Fruit fly (Drosophila melanogaster) whole organism, embryonic: Measurements from ENCODE around the gene CG9795.

Experiments used
- Asciz ChIP-seq: fragments of 200-800 bp; sonication (Bioruptor generic); optimal IDR thresholded peaks from 2 replicates; lab custom pipeline; 2017; ENCODE audit warnings: missing biosample characterization, mild to moderate bottlenecking, missing genetic modification characterization, missing genetic modification reagents
- B-H1 ChIP-seq: fragments of 200-800 bp; sonication (Bioruptor generic); IDR thresholded peaks from 3 replicates; pipeline ENCODE4 v1.3.6; 2022; ENCODE audit warnings: missing biosample characterization, missing genetic modification characterization
- BtbVII ChIP-seq: fragments of 200-800 bp; sonication (Bioruptor generic); optimal IDR thresholded peaks from 3 replicates; lab custom pipeline; 2017; ENCODE audit warnings: missing biosample characterization, mild to moderate bottlenecking, missing genetic modification characterization
- C15 ChIP-seq: fragments of 200-800 bp; sonication (Bioruptor generic); IDR thresholded peaks from 3 replicates; pipeline ENCODE4 v1.3.6; 2022; ENCODE audit warnings: missing biosample characterization, missing genetic modification characterization
- CG10274 ChIP-seq: fragments of 200-800 bp; sonication (Bioruptor generic); optimal IDR thresholded peaks from 3 replicates; lab custom pipeline; 2017; ENCODE audit warnings: missing biosample characterization, mild to moderate bottlenecking, missing genetic modification characterization
- CG10431 ChIP-seq: fragments of 200-800 bp; sonication (Bioruptor generic); optimal IDR thresholded peaks from 3 replicates; lab custom pipeline; 2018; ENCODE audit warnings: missing biosample characterization, mild to moderate bottlenecking, missing genetic modification characterization
- CG11456 ChIP-seq: fragments of 200-800 bp; sonication (Bioruptor generic); IDR thresholded peaks from 3 replicates; pipeline ENCODE4 v1.3.6; 2022; ENCODE audit warnings: missing biosample characterization, missing genetic modification characterization
- CG11560 ChIP-seq: fragments of 200-800 bp; sonication (Bioruptor generic); IDR thresholded peaks from 3 replicates; pipeline ENCODE4 v1.3.6; 2022; ENCODE audit warnings: missing biosample characterization, missing genetic modification characterization
- CG13424 ChIP-seq: fragments of 200-800 bp; sonication (Bioruptor generic); optimal IDR thresholded peaks from 2 replicates; lab custom pipeline; 2019; ENCODE audit warnings: missing biosample characterization, mild to moderate bottlenecking, missing genetic modification characterization, moderate library complexity
- CG14441 ChIP-seq: fragments of 200-800 bp; sonication (Bioruptor generic); IDR thresholded peaks from 2 replicates; pipeline ENCODE4 v1.3.6; 2022; ENCODE audit warnings: missing biosample characterization, missing genetic modification characterization
- CG1529 ChIP-seq: fragments of 200-800 bp; sonication (Bioruptor generic); optimal IDR thresholded peaks from 3 replicates; lab custom pipeline; 2018; ENCODE audit warnings: missing biosample characterization, missing genetic modification characterization
- CG1792 ChIP-seq: fragments of 200-800 bp; sonication (Bioruptor generic); optimal IDR thresholded peaks from 2 replicates; lab custom pipeline; 2016; ENCODE audit warnings: missing biosample characterization, missing genetic modification characterization
- CG18476 ChIP-seq: fragments of 200-800 bp; sonication (Bioruptor generic); optimal IDR thresholded peaks from 2 replicates; lab custom pipeline; 2016; ENCODE audit warnings: missing biosample characterization, mild to moderate bottlenecking, missing genetic modification characterization
- CG2199 ChIP-seq: fragments of 200-800 bp; sonication (Bioruptor generic); IDR thresholded peaks from 3 replicates; pipeline ENCODE4 v1.3.6; 2022; ENCODE audit warnings: missing biosample characterization, missing genetic modification characterization
- CG2202 ChIP-seq: fragments of 200-800 bp; sonication (Bioruptor generic); optimal IDR thresholded peaks from 2 replicates; lab custom pipeline; 2018; ENCODE audit warnings: missing biosample characterization, mild to moderate bottlenecking, missing genetic modification characterization
- CG32767 ChIP-seq: fragments of 200-800 bp; sonication (Bioruptor generic); IDR thresholded peaks from 2 replicates; pipeline ENCODE4 v1.3.6; 2022; ENCODE audit warnings: missing biosample characterization, missing genetic modification characterization
- CG32772 ChIP-seq: fragments of 200-800 bp; sonication (Bioruptor generic); IDR thresholded peaks from 2 replicates; pipeline ENCODE4 v1.3.6; 2022; ENCODE audit warnings: missing biosample characterization, missing genetic modification characterization
- CG34376 ChIP-seq: fragments of 200-800 bp; sonication (Bioruptor generic); optimal IDR thresholded peaks from 2 replicates; lab custom pipeline; 2018; ENCODE audit warnings: missing biosample characterization, mild to moderate bottlenecking, missing genetic modification characterization
- CG4854 ChIP-seq: fragments of 200-800 bp; sonication (Bioruptor generic); optimal IDR thresholded peaks from 2 replicates; lab custom pipeline; 2016; ENCODE audit warnings: missing biosample characterization, missing genetic modification characterization, inconsistent platforms
- CG8478 ChIP-seq: fragments of >200 bp; optimal IDR thresholded peaks from 2 replicates; lab custom pipeline; 2018
- CG8944 ChIP-seq: fragments of 200-800 bp; sonication (Bioruptor generic); optimal IDR thresholded peaks from 3 replicates; lab custom pipeline; 2016; ENCODE audit warnings: missing biosample characterization, missing genetic modification characterization
- CG9437 ChIP-seq: fragments of 200-800 bp; sonication (Bioruptor generic); optimal IDR thresholded peaks from 2 replicates; lab custom pipeline; 2018; ENCODE audit warnings: missing biosample characterization, mild to moderate bottlenecking, missing genetic modification characterization
- CG9727 ChIP-seq: fragments of 200-800 bp; sonication (Bioruptor generic); optimal IDR thresholded peaks from 3 replicates; lab custom pipeline; 2017; ENCODE audit warnings: missing biosample characterization, mild to moderate bottlenecking, missing genetic modification characterization
- Chrac-16 ChIP-seq: fragments of 200-800 bp; sonication (Bioruptor generic); optimal IDR thresholded peaks from 3 replicates; lab custom pipeline; 2016; ENCODE audit warnings: missing biosample characterization, missing genetic modification characterization
- D19A ChIP-seq: fragments of 200-800 bp; optimal IDR thresholded peaks from 3 replicates; lab custom pipeline; 2019; ENCODE audit warnings: missing biosample characterization, mild to moderate bottlenecking, missing genetic modification characterization, moderate library complexity
- Dip2 ChIP-seq: fragments of 200-800 bp; sonication (Bioruptor generic); IDR thresholded peaks from 2 replicates; pipeline ENCODE4 v1.3.6; 2022; ENCODE audit warnings: missing biosample characterization, missing genetic modification characterization
- Dp ChIP-seq: fragments of 200-800 bp; sonication (Bioruptor generic); optimal IDR thresholded peaks from 2 replicates; lab custom pipeline; 2018; ENCODE audit warnings: missing biosample characterization, mild to moderate bottlenecking, missing genetic modification characterization, moderate library complexity
- Fer1 ChIP-seq: fragments of 200-800 bp; sonication (Bioruptor generic); optimal IDR thresholded peaks from 2 replicates; lab custom pipeline; 2017; ENCODE audit warnings: missing biosample characterization, mild to moderate bottlenecking, missing genetic modification characterization
- Hmr ChIP-seq: fragments of 200-800 bp; sonication (Bioruptor generic); optimal IDR thresholded peaks from 3 replicates; lab custom pipeline; 2017; ENCODE audit warnings: mild to moderate bottlenecking, missing biosample characterization, missing genetic modification reagents, missing genetic modification characterization
- Hmx ChIP-seq: fragments of 200-800 bp; sonication (Bioruptor generic); optimal IDR thresholded peaks from 2 replicates; lab custom pipeline; 2016; ENCODE audit warnings: missing biosample characterization, missing genetic modification characterization
- Hr51 ChIP-seq, 2 experiments: fragments of 200-800 bp; sonication (Bioruptor generic); optimal IDR thresholded peaks; 2 replicates in 1 of 2; 3 replicates in 1 of 2; lab custom pipeline; 2016 to 2018; ENCODE audit warnings: missing biosample characterization in 2 of 2, missing genetic modification characterization in 2 of 2, mild to moderate bottlenecking in 1 of 2, moderate library complexity in 1 of 2
- Hsf ChIP-seq: fragments of 200-800 bp; sonication (Bioruptor generic); optimal IDR thresholded peaks from 3 replicates; lab custom pipeline; 2016; ENCODE audit warnings: missing biosample characterization, missing genetic modification characterization
- NC2α ChIP-seq: fragments of 200-800 bp; sonication (Bioruptor generic); optimal IDR thresholded peaks from 2 replicates; lab custom pipeline; 2016; ENCODE audit warnings: missing biosample characterization, missing genetic modification characterization
- NfI ChIP-seq: fragments of 200-800 bp; sonication (Bioruptor generic); optimal IDR thresholded peaks from 3 replicates; lab custom pipeline; 2018; ENCODE audit warnings: missing biosample characterization, mild to moderate bottlenecking, missing genetic modification characterization, moderate library complexity
- Oaz ChIP-seq: fragments of 200-800 bp; sonication (Bioruptor generic); IDR thresholded peaks from 2 replicates; pipeline ENCODE4 v1.3.6; 2022; ENCODE audit warnings: missing biosample characterization, missing genetic modification characterization
- Rx ChIP-seq: fragments of 200-800 bp; sonication (Bioruptor generic); IDR thresholded peaks from 2 replicates; pipeline ENCODE4 v1.3.6; 2022; ENCODE audit warnings: missing biosample characterization, missing genetic modification characterization
- Tbp ChIP-seq: fragments of >200 bp; optimal IDR thresholded peaks from 2 replicates; lab custom pipeline; 2018; ENCODE audit warnings: missing biosample characterization, missing genetic modification characterization
- amos ChIP-seq: fragments of 200-800 bp; sonication (Bioruptor generic); IDR thresholded peaks from 2 replicates; pipeline ENCODE4 v1.3.6; 2022; ENCODE audit warnings: missing biosample characterization, missing genetic modification characterization; ENCODE audit not compliant: partially characterized antibody
- ara ChIP-seq: fragments of 200-800 bp; sonication (Bioruptor generic); IDR thresholded peaks from 2 replicates; pipeline ENCODE4 v1.3.6; 2022; ENCODE audit warnings: missing biosample characterization, missing genetic modification characterization
- chinmo ChIP-seq: fragments of 200-800 bp; sonication (Bioruptor generic); IDR thresholded peaks from 4 replicates; pipeline ENCODE4 v1.3.6; 2022; ENCODE audit warnings: missing biosample characterization, missing genetic modification characterization; ENCODE audit not compliant: partially characterized antibody
- ci ChIP-seq: fragments of 200-800 bp; sonication (Bioruptor generic); IDR thresholded peaks from 3 replicates; pipeline ENCODE4 v1.3.6; 2022; ENCODE audit warnings: missing biosample characterization, missing genetic modification characterization
- dmrt99B ChIP-seq: fragments of 200-800 bp; sonication (Bioruptor generic); optimal IDR thresholded peaks from 2 replicates; lab custom pipeline; 2018; ENCODE audit warnings: missing biosample characterization, mild to moderate bottlenecking, missing genetic modification characterization, moderate library complexity
- ftz-f1 ChIP-seq: fragments of 200-800 bp; sonication (Bioruptor generic); optimal IDR thresholded peaks from 2 replicates; lab custom pipeline; 2016; ENCODE audit warnings: missing biosample characterization, missing genetic modification characterization
- gcm ChIP-seq: fragments of 200-800 bp; sonication (Bioruptor generic); optimal IDR thresholded peaks from 2 replicates; lab custom pipeline; 2019; ENCODE audit warnings: missing biosample characterization, mild to moderate bottlenecking, missing genetic modification characterization, moderate library complexity
- knrl ChIP-seq: fragments of 200-800 bp; sonication (Bioruptor generic); IDR thresholded peaks from 3 replicates; pipeline ENCODE4 v1.3.6; 2022; ENCODE audit warnings: missing biosample characterization, missing genetic modification characterization; ENCODE audit not compliant: partially characterized antibody
- lab ChIP-seq: fragments of 200-800 bp; sonication (Bioruptor generic); optimal IDR thresholded peaks from 3 replicates; lab custom pipeline; 2017; ENCODE audit warnings: missing biosample characterization, missing genetic modification characterization, mild to moderate bottlenecking, moderate library complexity, missing genetic modification reagents
- lov ChIP-seq, 2 experiments: fragments of 200-800 bp in 1 of 2; fragments of >200 bp in 1 of 2; sonication (Bioruptor generic) in 1 of 2; IDR thresholded peaks in 1 of 2; optimal IDR thresholded peaks in 1 of 2; 2 replicates in 1 of 2; 3 replicates in 1 of 2; pipeline versions ENCODE4 v1.3.6 to Lab custom; 2017 to 2022; ENCODE audit warnings: missing biosample characterization in 1 of 2, missing genetic modification characterization in 1 of 2
- pb ChIP-seq: fragments of 200-800 bp; sonication (Bioruptor generic); optimal IDR thresholded peaks from 3 replicates; lab custom pipeline; 2016; ENCODE audit warnings: missing biosample characterization, missing genetic modification characterization
- scrt ChIP-seq: fragments of 200-800 bp; sonication (Bioruptor generic); optimal IDR thresholded peaks from 2 replicates; lab custom pipeline; 2018; ENCODE audit warnings: missing biosample characterization, mild to moderate bottlenecking, missing genetic modification characterization, moderate library complexity
- slp2 ChIP-seq: fragments of 200-800 bp; sonication (Bioruptor generic); optimal IDR thresholded peaks from 2 replicates; lab custom pipeline; 2016; ENCODE audit warnings: missing biosample characterization, missing genetic modification characterization
- ssp ChIP-seq: fragments of 200-800 bp; sonication (Bioruptor generic); IDR thresholded peaks from 2 replicates; pipeline ENCODE4 v1.3.6; 2022; ENCODE audit warnings: missing biosample characterization, missing genetic modification characterization

The CG9795 gene

DNA sequence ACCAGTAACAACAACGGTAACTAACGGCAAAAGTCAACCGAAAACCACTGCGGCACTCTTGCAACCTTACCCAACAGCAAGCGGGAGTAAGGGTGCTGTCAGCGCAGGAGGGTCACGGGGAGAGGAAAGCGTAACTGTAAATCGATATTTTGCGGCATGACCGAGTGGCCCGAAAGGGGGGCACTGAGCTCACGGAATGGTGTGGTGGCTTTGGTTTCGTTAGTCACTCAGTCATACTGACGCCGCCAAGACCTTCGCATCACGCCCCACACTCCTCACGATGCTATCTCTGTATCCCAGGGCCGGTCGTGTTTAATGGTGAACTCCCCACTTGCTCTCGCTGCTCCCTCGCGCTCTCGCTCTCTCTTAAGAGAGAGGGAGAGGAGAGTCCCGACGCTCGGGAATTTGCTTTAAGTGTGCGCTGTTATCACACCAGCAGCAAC is 41.2 kb downstream of the CG9795 start (continued):
- no peak for TF ChIP-seq CG9437 (GFP tag; lab: Kevin White, UChicago)
- TF ChIP-seq CG1792 (GFP tag; lab: Kevin White, UChicago) = no peak
- no peak for TF ChIP-seq Hsf (GFP tag; lab: Kevin White, UChicago)
- TF ChIP-seq C15 = no peak
- no peak for TF ChIP-seq CG4854 (GFP tag; lab: Kevin White, UChicago)
- TF ChIP-seq CG11560 (tag; lab: Robert Waterston, UW) = no peak
- no peak for TF ChIP-seq gcm (GFP tag; lab: Kevin White, UChicago)
- TF ChIP-seq Asciz (GFP tag; lab: Kevin White, UChicago) = no peak
- no peak for TF ChIP-seq CG32767 (GFP tag; lab: Robert Waterston, UW)
- TF ChIP-seq CG10274 (GFP tag; lab: Kevin White, UChicago) = no peak
- no peak for TF ChIP-seq ssp
- TF ChIP-seq ci = no peak
- peak; percentile 50 for TF ChIP-seq lab (GFP tag; lab: Kevin White, UChicago)
- TF ChIP-seq ftz-f1 (GFP tag; lab: Kevin White, UChicago) = peak; percentile 53
- TF ChIP-seq CG11456 (GFP tag; lab: Robert Waterston, UW) = no peak
- TF ChIP-seq lov (optimal IDR thresholded peaks at IDR 0.05; lab: Kevin White, UChicago) = no peak
- no peak for TF ChIP-seq lov (GFP tag; IDR thresholded peaks at IDR 0.05; lab: Robert Waterston, UW)
- no peak for TF ChIP-seq Tbp
- no peak for TF ChIP-seq CG13424
- peak; percentile 10 for TF ChIP-seq NfI (GFP tag; lab: Kevin White, UChicago)
- no peak for TF ChIP-seq CG18476 (GFP tag; lab: Kevin White, UChicago)
- no peak for TF ChIP-seq Oaz (GFP tag; lab: Robert Waterston, UW)
- TF ChIP-seq Rx = no peak
- no peak for TF ChIP-seq ara (GFP tag; lab: Robert Waterston, UW)
- TF ChIP-seq knrl = 0 out of 3 replicates have a peak, but pooled peaks have one; percentile 26
- TF ChIP-seq CG2202 (tag; lab: Kevin White, UChicago) = no peak
- TF ChIP-seq BtbVII (GFP tag; lab: Kevin White, UChicago) = no peak
- TF ChIP-seq slp2 (GFP tag; lab: Kevin White, UChicago) = no peak
- peak; percentile 6 for TF ChIP-seq CG34376 (GFP tag; lab: Kevin White, UChicago)
- TF ChIP-seq amos (GFP tag; lab: Robert Waterston, UW) = 0 out of 2 replicates have a peak, but pooled peaks have one; percentile 19
- TF ChIP-seq Hmx (GFP tag; lab: Kevin White, UChicago) = no peak
- peak; percentile 29 for TF ChIP-seq CG8478 (lab: Kevin White, UChicago)
- TF ChIP-seq chinmo (GFP tag; lab: Robert Waterston, UW) = peak; percentile 75; the same call in 1 of the 4 replicates
- no peak for TF ChIP-seq CG1529 (GFP tag; lab: Kevin White, UChicago)
- TF ChIP-seq NC2α (GFP tag; lab: Kevin White, UChicago) = no peak
- no peak for TF ChIP-seq dmrt99B (tag; lab: Kevin White, UChicago)
- peak; percentile 55 for TF ChIP-seq Hmr (GFP tag; lab: Kevin White, UChicago)
- TF ChIP-seq Fer1 (GFP tag; lab: Kevin White, UChicago) = peak; percentile 61
- TF ChIP-seq pb (GFP tag; lab: Kevin White, UChicago) = peak; percentile 10
- TF ChIP-seq D19A = no peak
- TF ChIP-seq CG2199 (GFP tag; lab: Robert Waterston, UW) = no peak
- no peak for TF ChIP-seq CG14441 (GFP tag; lab: Robert Waterston, UW)
- no peak for TF ChIP-seq Chrac-16 (GFP tag; lab: Kevin White, UChicago)
- TF ChIP-seq Hr51 (GFP tag; optimal IDR thresholded peaks at IDR 0.05; lab: Kevin White, UChicago) = peak in 1 of 2 experiments; percentile 54
- no peak for TF ChIP-seq Dip2 (GFP tag; lab: Robert Waterston, UW)
- TF ChIP-seq scrt (GFP tag; lab: Kevin White, UChicago) = no peak
- TF ChIP-seq CG10431 (GFP tag; lab: Kevin White, UChicago) = no peak
- TF ChIP-seq CG9727 (GFP tag; lab: Kevin White, UChicago) = no peak
- no peak for TF ChIP-seq B-H1 (GFP tag; lab: Robert Waterston, UW)
- no peak for TF ChIP-seq CG32772
- no peak for TF ChIP-seq Dp
- no peak for TF ChIP-seq CG8944 (GFP tag; lab: Kevin White, UChicago)
